Worm (Caenorhabditis elegans): Measurements from ENCODE around the gene obr-1.

DNA sequence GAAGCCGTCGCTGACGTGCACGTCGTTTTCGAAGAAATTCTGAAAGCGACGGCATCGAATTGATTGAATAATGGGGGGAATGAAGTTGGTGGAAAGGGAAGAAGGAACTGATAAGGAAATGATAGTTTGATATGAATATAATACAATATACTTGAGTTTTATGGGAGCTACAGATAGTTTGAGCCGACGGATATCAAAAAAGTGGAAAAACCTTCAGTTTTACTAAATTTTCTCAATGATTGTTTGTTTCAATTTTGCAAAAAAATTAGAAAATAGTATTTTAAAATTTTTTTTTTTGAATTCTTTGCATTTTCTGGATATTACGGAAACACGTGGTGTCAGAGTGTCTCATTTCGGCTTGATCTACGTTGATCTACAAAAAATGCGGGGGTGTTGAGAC, at the start of gene obr-1:
- TF ChIP-seq nhr-11 (tag; optimal IDR thresholded peaks at IDR 0.05) (no peak), unc-62 (GFP tag; optimal IDR thresholded peaks at IDR 0.05) (no peak), ama-1 (optimal IDR thresholded peaks at IDR 0.05) (no peak), ztf-4 (tag; optimal IDR thresholded peaks at IDR 0.05) (no peak), nhr-77 (tag; optimal IDR thresholded peaks at IDR 0.05) (no peak)
